Worm (Caenorhabditis elegans) whole organism, L4/young adult: ENCODE measurements around the gene col-91.

Source experiments
- W03F9.2 ChIP-seq: fragments of 150-350 bp; optimal IDR thresholded peaks from 2 replicates; lab custom pipeline; 2014; ENCODE audit warnings: missing biosample characterization, missing genetic modification characterization
- dao-5 ChIP-seq: sonication (generic microtip); optimal IDR thresholded peaks from 2 replicates; lab custom pipeline; 2016; ENCODE audit warnings: missing genotype, missing genetic modification characterization, moderate library complexity, missing compliant biosample characterization
- him-1 ChIP-seq: sonication (generic microtip); optimal IDR thresholded peaks from 2 replicates; lab custom pipeline; 2016; ENCODE audit warnings: missing genotype, missing genetic modification reagents, missing genetic modification characterization, missing compliant biosample characterization

DNA sequence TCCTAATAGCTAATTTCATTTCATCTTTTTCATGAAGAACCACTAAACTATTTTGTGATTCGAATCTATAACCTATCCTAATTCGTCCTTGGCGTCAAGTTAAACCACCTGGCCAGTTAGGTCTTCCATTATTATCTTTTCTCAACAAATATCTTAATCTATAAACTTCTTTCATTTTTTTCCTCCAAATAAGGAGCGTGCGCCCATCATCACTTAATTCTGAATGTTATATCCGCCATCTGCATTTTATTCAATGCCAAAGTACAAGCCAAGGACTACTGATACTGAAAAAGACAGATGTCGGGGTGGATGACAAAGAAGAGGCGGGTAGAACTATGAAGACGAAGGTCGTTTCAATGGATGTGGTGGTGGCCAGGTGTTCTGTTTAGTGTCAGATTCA is 34.5 kb downstream of the col-91 start:
- no peak for TF ChIP-seq him-1 (tag; lab: Kevin White, UChicago)
- TF ChIP-seq dao-5 (tag; lab: Kevin White, UChicago) = no peak
- no peak for TF ChIP-seq W03F9.2
